Worm (Caenorhabditis elegans) whole organism, L4 larva: Measurements from ENCODE around the gene srx-47.

Experiments
- F37D6.2 ChIP-seq: sonication (generic microtip); optimal IDR thresholded peaks from 2 replicates; lab custom pipeline; 2016; ENCODE audit warnings: mild to moderate bottlenecking, missing genetic modification characterization, missing compliant biosample characterization
- F44E2.7 ChIP-seq: fragments of 200-800 bp; sonication (Bioruptor generic); IDR thresholded peaks from 2 replicates; pipeline ENCODE4 v2.1.2; 2022; ENCODE audit warnings: missing genetic modification characterization, missing compliant biosample characterization
- R02D3.7 ChIP-seq: fragments of 150-350 bp; sonication (generic microtip); optimal IDR thresholded peaks from 3 replicates; lab custom pipeline; 2014; ENCODE audit warnings: missing biosample characterization, missing genetic modification characterization
- Y48G9A.11 ChIP-seq: fragments of 200-800 bp; sonication (Bioruptor generic); IDR thresholded peaks from 2 replicates; pipeline ENCODE4 v1.3.6; 2022; ENCODE audit warnings: missing genetic modification reagents, missing genetic modification characterization, missing compliant biosample characterization
- Y5F2A.4 ChIP-seq: fragments of 200-800 bp; sonication (Bioruptor generic); optimal IDR thresholded peaks from 2 replicates; lab custom pipeline; 2018; ENCODE audit warnings: mild to moderate bottlenecking, missing genetic modification characterization, missing compliant biosample characterization
- Y75B8A.6 ChIP-seq: fragments of 200-800 bp; sonication (Bioruptor generic); IDR thresholded peaks from 2 replicates; pipeline ENCODE4 v1.3.6; 2022; ENCODE audit warnings: missing genetic modification reagents, missing genetic modification characterization, missing compliant biosample characterization
- ZK546.5 ChIP-seq, 2 experiments: sonication (generic microtip); optimal IDR thresholded peaks; 2 replicates each; lab custom pipeline; 2017; ENCODE audit warnings: missing biosample characterization in 2 of 2, missing genetic modification characterization in 2 of 2
- aha-1 ChIP-seq: fragments of 150-350 bp; peaks from one replicate; lab custom pipeline; 2014; ENCODE audit warnings: missing biosample characterization, missing genetic modification characterization
- arid-1 ChIP-seq: fragments of 200-800 bp; sonication (Bioruptor generic); conservative IDR thresholded peaks from 2 replicates; pipeline ENCODE4 v1.3.6; 2022; ENCODE audit warnings: missing genetic modification reagents, missing genetic modification characterization, missing compliant biosample characterization
- attf-4 ChIP-seq: sonication (generic microtip); optimal IDR thresholded peaks from 3 replicates; lab custom pipeline; 2017; ENCODE audit warnings: missing biosample characterization, missing genetic modification characterization
- ceh-28 ChIP-seq: fragments of 150-350 bp; optimal IDR thresholded peaks from 2 replicates; lab custom pipeline; 2014; ENCODE audit warnings: missing biosample characterization, missing genetic modification reagents, missing genetic modification characterization
- ceh-44 ChIP-seq: fragments of 200-800 bp; sonication (Bioruptor generic); IDR thresholded peaks from 2 replicates; pipeline ENCODE4 v1.3.6; 2022; ENCODE audit warnings: missing genetic modification reagents, missing genetic modification characterization, missing compliant biosample characterization
- ctbp-1 ChIP-seq: fragments of 200-800 bp; sonication (Bioruptor generic); IDR thresholded peaks from 2 replicates; pipeline ENCODE4 v1.3.6; 2022; ENCODE audit warnings: missing genetic modification reagents, missing genetic modification characterization, missing compliant biosample characterization
- daf-19 ChIP-seq: fragments of 200-800 bp; sonication (Bioruptor generic); conservative IDR thresholded peaks from 2 replicates; pipeline ENCODE4 v1.3.6; 2022; ENCODE audit warnings: missing genetic modification characterization, missing compliant biosample characterization
- dmd-8 ChIP-seq: fragments of 200-800 bp; sonication (Bioruptor generic); IDR thresholded peaks from 2 replicates; pipeline ENCODE4 v1.3.6; 2022; ENCODE audit warnings: missing genetic modification characterization, missing compliant biosample characterization
- dmd-9 ChIP-seq: fragments of 200-800 bp; sonication (Bioruptor generic); IDR thresholded peaks from 2 replicates; pipeline ENCODE4 v1.3.6; 2022; ENCODE audit warnings: missing genetic modification reagents, missing genetic modification characterization, missing compliant biosample characterization
- duxl-1 ChIP-seq: sonication (generic microtip); optimal IDR thresholded peaks from 2 replicates; lab custom pipeline; 2016; ENCODE audit warnings: mild to moderate bottlenecking, missing genetic modification characterization, moderate library complexity, missing compliant biosample characterization; ENCODE audit not compliant: poor library complexity
- egl-43 ChIP-seq: fragments of 200-800 bp; sonication (Bioruptor generic); IDR thresholded peaks from 2 replicates; pipeline ENCODE4 v1.3.6; 2022; ENCODE audit warnings: missing genetic modification reagents, missing genetic modification characterization, missing compliant biosample characterization
- fos-1 ChIP-seq: fragments of 150-350 bp; optimal IDR thresholded peaks from 2 replicates; lab custom pipeline; 2014; ENCODE audit warnings: missing biosample characterization, missing genetic modification characterization
- hif-1 ChIP-seq, 2 experiments: sonication (generic microtip); optimal IDR thresholded peaks; 2 replicates each; lab custom pipeline; 2016 to 2017; ENCODE audit warnings: missing compliant biosample characterization in 2 of 2, missing genetic modification characterization in 2 of 2, missing genetic modification reagents in 2 of 2, missing genotype in 2 of 2, mild to moderate bottlenecking in 1 of 2
- hlh-11 ChIP-seq: fragments of 200-800 bp; sonication (Bioruptor generic); optimal IDR thresholded peaks from 2 replicates; lab custom pipeline; 2018; ENCODE audit warnings: mild to moderate bottlenecking, missing genetic modification characterization, missing compliant biosample characterization
- jun-1 ChIP-seq: fragments of 150-350 bp; optimal IDR thresholded peaks from 2 replicates; lab custom pipeline; 2014; ENCODE audit warnings: missing biosample characterization, missing genetic modification reagents, missing genetic modification characterization
- lin-15B ChIP-seq: fragments of 150-350 bp; sonication (generic microtip); optimal IDR thresholded peaks from 3 replicates; lab custom pipeline; 2014; ENCODE audit warnings: missing biosample characterization, missing genetic modification characterization
- lin-29 ChIP-seq: fragments of 200-800 bp; sonication (Bioruptor generic); IDR thresholded peaks from 2 replicates; pipeline ENCODE4 v1.3.6; 2022; ENCODE audit warnings: missing genetic modification reagents, missing genetic modification characterization, missing compliant biosample characterization
- mdl-1 ChIP-seq, 2 experiments: fragments of 150-350 bp in 1 of 2; sonication (generic microtip) in 1 of 2; optimal IDR thresholded peaks; 2 replicates each; lab custom pipeline; 2014 to 2017; ENCODE audit warnings: missing biosample characterization in 2 of 2, missing genetic modification characterization in 2 of 2
- mdt-29 ChIP-seq: fragments of 200-800 bp; sonication (Bioruptor generic); IDR thresholded peaks from 2 replicates; pipeline ENCODE4 v1.3.6; 2022; ENCODE audit warnings: missing genetic modification reagents, missing genetic modification characterization, missing compliant biosample characterization
- mxl-2 ChIP-seq: fragments of 200-800 bp; sonication (Bioruptor generic); conservative IDR thresholded peaks from 2 replicates; pipeline ENCODE4 v1.3.6; 2022; ENCODE audit warnings: missing genetic modification reagents, missing genetic modification characterization, missing compliant biosample characterization
- mxl-3 ChIP-seq: fragments of 200-800 bp; sonication (Bioruptor generic); optimal IDR thresholded peaks from 2 replicates; lab custom pipeline; 2018; ENCODE audit warnings: mild to moderate bottlenecking, missing genetic modification characterization, missing compliant biosample characterization
- nhr-102 ChIP-seq: sonication (generic microtip); optimal IDR thresholded peaks from 2 replicates; lab custom pipeline; 2016; ENCODE audit warnings: mild to moderate bottlenecking, missing genetic modification characterization, moderate library complexity, missing compliant biosample characterization
- nhr-11 ChIP-seq: fragments of 150-350 bp; optimal IDR thresholded peaks from 2 replicates; lab custom pipeline; 2014; ENCODE audit warnings: missing biosample characterization, missing genetic modification characterization
- nhr-41 ChIP-seq: fragments of 200-800 bp; sonication (Bioruptor generic); IDR thresholded peaks from 2 replicates; pipeline ENCODE4 v1.3.6; 2022; ENCODE audit warnings: missing genetic modification reagents, missing genetic modification characterization, missing compliant biosample characterization
- nhr-48 ChIP-seq: sonication (generic microtip); optimal IDR thresholded peaks from 2 replicates; lab custom pipeline; 2016; ENCODE audit warnings: mild to moderate bottlenecking, missing genetic modification characterization, missing compliant biosample characterization
- nhr-6 ChIP-seq: fragments of 150-350 bp; optimal IDR thresholded peaks from 2 replicates; lab custom pipeline; 2014; ENCODE audit warnings: missing biosample characterization, missing genetic modification characterization
- nhr-77 ChIP-seq: fragments of 150-350 bp; optimal IDR thresholded peaks from 2 replicates; lab custom pipeline; 2014; ENCODE audit warnings: missing biosample characterization, missing genetic modification characterization
- pha-4 ChIP-seq, 2 experiments: fragments of 150-350 bp in 1 of 2; fragments of 200-800 bp in 1 of 2; sonication (Bioruptor generic) in 1 of 2; IDR thresholded peaks in 1 of 2; optimal IDR thresholded peaks in 1 of 2; 2 replicates each; pipeline versions ENCODE4 v1.3.6 to Lab custom; 2014 to 2022; ENCODE audit warnings: missing genetic modification characterization in 2 of 2, missing genetic modification reagents in 2 of 2, missing biosample characterization in 1 of 2, missing compliant biosample characterization in 1 of 2
- php-3 ChIP-seq: fragments of 200-800 bp; sonication (Bioruptor generic); IDR thresholded peaks from 2 replicates; pipeline ENCODE4 v1.3.6; 2022; ENCODE audit warnings: missing genetic modification reagents, missing genetic modification characterization, missing compliant biosample characterization
- pqm-1 ChIP-seq: sonication (generic microtip); optimal IDR thresholded peaks from 2 replicates; lab custom pipeline; 2017; ENCODE audit warnings: missing biosample characterization, missing genetic modification characterization
- saeg-2 ChIP-seq: fragments of 200-800 bp; sonication (Bioruptor generic); IDR thresholded peaks from 2 replicates; pipeline ENCODE4 v1.3.6; 2022; ENCODE audit warnings: missing genetic modification reagents, missing genetic modification characterization, missing compliant biosample characterization
- sdz-12 ChIP-seq: fragments of 200-800 bp; sonication (Bioruptor generic); optimal IDR thresholded peaks from 2 replicates; lab custom pipeline; 2018; ENCODE audit warnings: mild to moderate bottlenecking, missing genetic modification characterization, missing compliant biosample characterization
- skn-1 ChIP-seq: fragments of 150-350 bp; optimal IDR thresholded peaks from 2 replicates; lab custom pipeline; 2014; ENCODE audit warnings: missing biosample characterization, missing genetic modification characterization
- snpc-1.2 ChIP-seq: fragments of 200-800 bp; sonication (Bioruptor generic); IDR thresholded peaks from 2 replicates; pipeline ENCODE4 v1.3.6; 2022; ENCODE audit warnings: missing genetic modification reagents, missing genetic modification characterization, missing compliant biosample characterization
- spr-1 ChIP-seq: sonication (generic microtip); optimal IDR thresholded peaks from 2 replicates; lab custom pipeline; 2016; ENCODE audit warnings: mild to moderate bottlenecking, missing genetic modification characterization, missing compliant biosample characterization
- spr-3 ChIP-seq: fragments of 200-800 bp; sonication (Bioruptor generic); optimal IDR thresholded peaks from 2 replicates; lab custom pipeline; 2018; ENCODE audit warnings: mild to moderate bottlenecking, missing genetic modification characterization, missing compliant biosample characterization
- unc-130 ChIP-seq: sonication (generic microtip); optimal IDR thresholded peaks from 2 replicates; lab custom pipeline; 2016; ENCODE audit warnings: missing genetic modification reagents, missing genetic modification characterization, missing compliant biosample characterization
- unc-62 ChIP-seq, 3 experiments: fragments of 150-350 bp in 1 of 3; sonication (generic microtip); optimal IDR thresholded peaks in 2 of 3; peaks in 1 of 3; 1 replicate in 1 of 3; 2 replicates in 2 of 3; lab custom pipeline; 2014 to 2017; ENCODE audit warnings: missing biosample characterization in 3 of 3, missing genetic modification characterization in 3 of 3, missing genetic modification reagents in 3 of 3, missing genotype in 1 of 3
- zfp-2 ChIP-seq: sonication (generic microtip); optimal IDR thresholded peaks from 2 replicates; lab custom pipeline; 2016; ENCODE audit warnings: mild to moderate bottlenecking, missing genetic modification characterization, missing compliant biosample characterization
- zfp-3 ChIP-seq: fragments of 200-800 bp; sonication (Bioruptor generic); conservative IDR thresholded peaks from 2 replicates; pipeline ENCODE4 v1.3.6; 2022; ENCODE audit warnings: missing genetic modification reagents, missing genetic modification characterization, missing compliant biosample characterization
- zip-11 ChIP-seq: fragments of 200-800 bp; sonication (Bioruptor generic); IDR thresholded peaks from 2 replicates; pipeline ENCODE4 v1.3.6; 2022; ENCODE audit warnings: missing genetic modification characterization, missing compliant biosample characterization
- ztf-11 ChIP-seq: fragments of 150-350 bp; optimal IDR thresholded peaks from 2 replicates; lab custom pipeline; 2014; ENCODE audit warnings: missing biosample characterization, missing genetic modification characterization

Gene srx-47

DNA sequence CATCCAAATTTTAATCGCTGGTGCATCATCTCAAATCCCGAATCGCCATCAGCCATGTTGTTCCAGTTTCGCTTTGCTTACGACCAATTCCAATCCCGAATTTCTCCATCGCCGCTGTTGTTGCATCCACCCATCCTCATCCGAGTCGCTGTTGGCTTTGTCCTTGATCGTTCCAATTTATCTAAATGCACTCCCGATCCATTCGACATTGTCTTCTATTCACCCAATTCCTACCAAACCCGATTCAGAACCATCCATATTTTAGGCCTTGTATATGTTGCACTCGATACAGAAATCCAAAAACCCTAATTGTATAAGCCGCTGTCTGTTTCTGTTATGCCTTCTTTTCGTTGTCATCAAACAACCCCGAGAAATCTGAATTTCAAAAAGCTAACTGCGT, 9.5 kb upstream of the srx-47 start (continued):
- TF ChIP-seq zfp-2 (no peak), ctbp-1 (GFP tag; lab: Robert Waterston, UW) (no peak; the same call in 1 of the 2 replicates), jun-1 (tag; lab: Kevin White, UChicago) (no peak), Y5F2A.4 (peak; percentile 13), unc-130 (no peak), lin-15B (tag; lab: Kevin White, UChicago) (no peak), lin-29 (GFP tag; lab: Robert Waterston, UW) (peak; percentile 86), snpc-1.2 (peak; percentile 70; the same call in 1 of the 2 replicates), ceh-44 (GFP tag; lab: Robert Waterston, UW) (no peak), ZK546.5 (tag; optimal IDR thresholded peaks at IDR 0.05; lab: Kevin White, UChicago) (no peak), Y48G9A.11 (GFP tag; lab: Robert Waterston, UW) (peak; percentile 58), ceh-28 (no peak), nhr-6 (tag; lab: Kevin White, UChicago) (no peak), pha-4 (GFP tag; IDR thresholded peaks at IDR 0.05; lab: Robert Waterston, UW) (peak; percentile 90), pha-4 (tag; optimal IDR thresholded peaks at IDR 0.05; lab: Kevin White, UChicago) (no peak), nhr-102 (tag; lab: Kevin White, UChicago) (peak; percentile 52), dmd-9 (GFP tag; lab: Robert Waterston, UW) (0 out of 2 replicates have a peak, but pooled peaks have one; percentile 4), nhr-11 (tag; lab: Kevin White, UChicago) (no peak), php-3 (GFP tag; lab: Robert Waterston, UW) (peak; percentile 81), F37D6.2 (tag; lab: Kevin White, UChicago) (no peak), hlh-11 (tag; lab: Kevin White, UChicago) (no peak), daf-19 (GFP tag; lab: Robert Waterston, UW) (peak; percentile 89), ztf-11 (tag; lab: Kevin White, UChicago) (no peak), nhr-77 (no peak), dmd-8 (GFP tag; lab: Robert Waterston, UW) (0 out of 2 replicates have a peak, but pooled peaks have one; percentile 18), mdl-1 (tag; optimal IDR thresholded peaks at IDR 0.05; lab: Kevin White, UChicago) (no peak), aha-1 (tag; lab: Kevin White, UChicago) (peak; percentile 76), nhr-48 (no peak), nhr-41 (GFP tag; lab: Robert Waterston, UW) (peak; percentile 14; the same call in 1 of the 2 replicates), spr-3 (GFP tag; lab: Kevin White, UChicago) (no peak), mxl-2 (GFP tag; lab: Robert Waterston, UW) (peak; percentile 59; the same call in 1 of the 2 replicates), mdt-29 (GFP tag; lab: Robert Waterston, UW) (peak; percentile 71), mxl-3 (no peak), zfp-3 (peak; percentile 95), R02D3.7 (no peak), pqm-1 (tag; lab: Kevin White, UChicago) (no peak), arid-1 (GFP tag; lab: Robert Waterston, UW) (0 out of 2 replicates have a peak, but pooled peaks have one; percentile 50), saeg-2 (peak; percentile 61; the same call in 1 of the 2 replicates), spr-1 (peak; percentile 51), Y75B8A.6 (GFP tag; lab: Robert Waterston, UW) (no peak; the same call in 1 of the 2 replicates), zip-11 (GFP tag; lab: Robert Waterston, UW) (no peak), fos-1 (tag; lab: Kevin White, UChicago) (no peak), unc-62 (GFP tag; optimal IDR thresholded peaks at IDR 0.05 in 1 of 2; lab: Kevin White, UChicago) (no peak), unc-62 (tag; optimal IDR thresholded peaks at IDR 0.05; lab: Kevin White, UChicago) (no peak), sdz-12 (GFP tag; lab: Kevin White, UChicago) (peak; percentile 82), hif-1 (tag; optimal IDR thresholded peaks at IDR 0.05; lab: Kevin White, UChicago) (no peak), skn-1 (tag; lab: Kevin White, UChicago) (no peak), duxl-1 (tag; lab: Kevin White, UChicago) (no peak), attf-4 (tag; lab: Kevin White, UChicago) (no peak), F44E2.7 (0 out of 2 replicates have a peak, but pooled peaks have one; percentile 31), egl-43 (GFP tag; lab: Robert Waterston, UW) (peak; percentile 80)
